Fruit fly (Drosophila melanogaster) whole organism, embryonic: ENCODE data around the gene HDAC3.

Source experiments
- Bdp1 ChIP-seq: fragments of 200-800 bp; sonication (Bioruptor generic); optimal IDR thresholded peaks from 3 replicates; lab custom pipeline; 2016; ENCODE audit warnings: missing biosample characterization, missing genetic modification characterization
- Bteb2 ChIP-seq: fragments of 200-800 bp; sonication (Bioruptor generic); optimal IDR thresholded peaks from 2 replicates; lab custom pipeline; 2016; ENCODE audit warnings: missing biosample characterization, missing genetic modification characterization
- CG10565 ChIP-seq: fragments of 200-800 bp; sonication (Bioruptor generic); optimal IDR thresholded peaks from 3 replicates; lab custom pipeline; 2016; ENCODE audit warnings: missing biosample characterization, mild to moderate bottlenecking, missing genetic modification characterization
- CG10979 ChIP-seq: fragments of 200-800 bp; sonication (Bioruptor generic); optimal IDR thresholded peaks from 2 replicates; lab custom pipeline; 2018; ENCODE audit warnings: missing biosample characterization, mild to moderate bottlenecking, missing genetic modification characterization, moderate library complexity
- CG11093 ChIP-seq: fragments of 200-800 bp; sonication (Bioruptor generic); IDR thresholded peaks from 3 replicates; pipeline ENCODE4 v1.3.6; 2022; ENCODE audit warnings: missing biosample characterization, missing genetic modification characterization
- CG11695 ChIP-seq: fragments of 200-800 bp; sonication (Bioruptor generic); IDR thresholded peaks from 3 replicates; pipeline ENCODE4 v1.3.6; 2022; ENCODE audit warnings: missing biosample characterization, missing genetic modification characterization
- CG12769 ChIP-seq: fragments of 200-800 bp; sonication (Bioruptor generic); optimal IDR thresholded peaks from 2 replicates; lab custom pipeline; 2019; ENCODE audit warnings: missing biosample characterization, mild to moderate bottlenecking, missing genetic modification characterization, moderate library complexity
- CG13123 ChIP-seq: fragments of 200-800 bp; sonication (Bioruptor generic); optimal IDR thresholded peaks from 2 replicates; lab custom pipeline; 2016; ENCODE audit warnings: missing biosample characterization, missing genetic modification characterization
- CG14710 ChIP-seq: fragments of 200-800 bp; sonication (Bioruptor generic); optimal IDR thresholded peaks from 3 replicates; lab custom pipeline; 2019; ENCODE audit warnings: missing biosample characterization, mild to moderate bottlenecking, missing genetic modification characterization, moderate library complexity
- CG16815 ChIP-seq: fragments of 200-800 bp; sonication (Bioruptor generic); optimal IDR thresholded peaks from 3 replicates; lab custom pipeline; 2017; ENCODE audit warnings: missing biosample characterization, mild to moderate bottlenecking, missing genetic modification characterization
- CG17568 ChIP-seq: fragments of 200-800 bp; sonication (Bioruptor generic); optimal IDR thresholded peaks from 2 replicates; lab custom pipeline; 2018; ENCODE audit warnings: missing biosample characterization, mild to moderate bottlenecking, missing genetic modification characterization, moderate library complexity
- CG17612 ChIP-seq: fragments of 200-800 bp; sonication (Bioruptor generic); IDR thresholded peaks from 2 replicates; pipeline ENCODE4 v1.3.6; 2022; ENCODE audit warnings: missing biosample characterization, missing genetic modification characterization
- CG1792 ChIP-seq: fragments of 200-800 bp; sonication (Bioruptor generic); optimal IDR thresholded peaks from 2 replicates; lab custom pipeline; 2016; ENCODE audit warnings: missing biosample characterization, missing genetic modification characterization
- CG2889 ChIP-seq: fragments of 200-800 bp; sonication (Bioruptor generic); IDR thresholded peaks from 3 replicates; pipeline ENCODE4 v1.3.6; 2022; ENCODE audit warnings: missing biosample characterization, missing genetic modification characterization
- CG31388 ChIP-seq: fragments of 200-800 bp; sonication (Bioruptor generic); optimal IDR thresholded peaks from 2 replicates; lab custom pipeline; 2016; ENCODE audit warnings: missing biosample characterization, missing genetic modification characterization
- CG31441 ChIP-seq: fragments of 200-800 bp; sonication (Bioruptor generic); IDR thresholded peaks from 2 replicates; pipeline ENCODE4 v1.3.6; 2022; ENCODE audit warnings: missing biosample characterization, missing genetic modification characterization
- CG33213 ChIP-seq: fragments of 200-800 bp; sonication (Bioruptor generic); optimal IDR thresholded peaks from 3 replicates; lab custom pipeline; 2016; ENCODE audit warnings: missing biosample characterization, missing genetic modification characterization
- CG34422 ChIP-seq: fragments of 200-800 bp; sonication (Bioruptor generic); IDR thresholded peaks from 3 replicates; pipeline ENCODE4 v1.3.6; 2022; ENCODE audit warnings: missing biosample characterization, missing genetic modification characterization
- CG6175 ChIP-seq: fragments of 200-800 bp; sonication (Bioruptor generic); IDR thresholded peaks from 3 replicates; pipeline ENCODE4 v1.3.6; 2022; ENCODE audit warnings: missing biosample characterization, missing genetic modification characterization
- CG7786 ChIP-seq: fragments of 200-800 bp; sonication (Bioruptor generic); optimal IDR thresholded peaks from 2 replicates; lab custom pipeline; 2016; ENCODE audit warnings: missing biosample characterization, missing genetic modification characterization
- CoRest ChIP-seq: fragments of 200-800 bp; sonication (Bioruptor generic); optimal IDR thresholded peaks from 3 replicates; lab custom pipeline; 2018; ENCODE audit warnings: missing biosample characterization, mild to moderate bottlenecking, missing genetic modification characterization, moderate library complexity
- Dfd ChIP-seq, 2 experiments: fragments of >200 bp; optimal IDR thresholded peaks; 2 replicates each; lab custom pipeline; 2017; ENCODE audit warnings: missing biosample characterization in 2 of 2, missing genetic modification characterization in 2 of 2
- HmgZ ChIP-seq: fragments of 200-800 bp; sonication (Bioruptor generic); optimal IDR thresholded peaks from 2 replicates; lab custom pipeline; 2018; ENCODE audit warnings: missing biosample characterization, mild to moderate bottlenecking, missing genetic modification characterization
- Max ChIP-seq: fragments of 200-800 bp; sonication (Bioruptor generic); optimal IDR thresholded peaks from 2 replicates; lab custom pipeline; 2016; ENCODE audit warnings: missing biosample characterization, mild to moderate bottlenecking, missing genetic modification characterization
- Med ChIP-seq: fragments of 200-800 bp; sonication (Bioruptor generic); peaks from one replicate; lab custom pipeline; 2016; ENCODE audit warnings: missing biosample characterization, missing genetic modification characterization, mild to moderate bottlenecking, inconsistent platforms, moderate library complexity
- Myb ChIP-seq: fragments of 200-800 bp; sonication (Bioruptor generic); optimal IDR thresholded peaks from 2 replicates; lab custom pipeline; 2016; ENCODE audit warnings: missing biosample characterization, missing genetic modification characterization
- NC2α ChIP-seq: fragments of 200-800 bp; sonication (Bioruptor generic); optimal IDR thresholded peaks from 2 replicates; lab custom pipeline; 2016; ENCODE audit warnings: missing biosample characterization, missing genetic modification characterization
- NFAT ChIP-seq: fragments of 200-800 bp; sonication (Bioruptor generic); IDR thresholded peaks from 2 replicates; pipeline ENCODE4 v1.3.6; 2022; ENCODE audit warnings: missing biosample characterization, missing genetic modification characterization
- Oli ChIP-seq: fragments of 200-800 bp; sonication (Bioruptor generic); optimal IDR thresholded peaks from 2 replicates; lab custom pipeline; 2018; ENCODE audit warnings: missing biosample characterization, mild to moderate bottlenecking, missing genetic modification characterization, moderate library complexity
- Opbp ChIP-seq: fragments of 200-800 bp; sonication (Bioruptor generic); IDR thresholded peaks from 3 replicates; pipeline ENCODE4 v1.3.6; 2022; ENCODE audit warnings: missing biosample characterization, missing genetic modification characterization; ENCODE audit not compliant: partially characterized antibody
- Ravus ChIP-seq: fragments of 200-800 bp; sonication (Bioruptor generic); IDR thresholded peaks from 2 replicates; pipeline ENCODE4 v1.3.6; 2022; ENCODE audit warnings: missing biosample characterization, missing genetic modification characterization
- Side ChIP-seq: fragments of 200-800 bp; sonication (Bioruptor generic); optimal IDR thresholded peaks from 2 replicates; lab custom pipeline; 2016; ENCODE audit warnings: missing biosample characterization, missing genetic modification characterization
- ato ChIP-seq: fragments of 200-800 bp; sonication (Bioruptor generic); IDR thresholded peaks from 2 replicates; pipeline ENCODE4 v1.3.6; 2022; ENCODE audit warnings: missing biosample characterization, missing genetic modification characterization; ENCODE audit not compliant: partially characterized antibody
- danr ChIP-seq: fragments of 200-800 bp; sonication (Bioruptor generic); IDR thresholded peaks from 2 replicates; pipeline ENCODE4 v1.3.6; 2022; ENCODE audit warnings: missing biosample characterization, missing genetic modification characterization
- fd102C ChIP-seq: fragments of 200-800 bp; sonication (Bioruptor generic); optimal IDR thresholded peaks from 2 replicates; lab custom pipeline; 2018; ENCODE audit warnings: missing biosample characterization, mild to moderate bottlenecking, missing genetic modification characterization, moderate library complexity
- fru ChIP-seq: fragments of >200 bp; optimal IDR thresholded peaks from 2 replicates; lab custom pipeline; 2017
- gcm2 ChIP-seq: fragments of 200-800 bp; sonication (Bioruptor generic); optimal IDR thresholded peaks from 2 replicates; lab custom pipeline; 2016; ENCODE audit warnings: missing biosample characterization, missing genetic modification characterization
- gfzf ChIP-seq: fragments of 200-800 bp; sonication (Bioruptor generic); optimal IDR thresholded peaks from 2 replicates; lab custom pipeline; 2016; ENCODE audit warnings: missing biosample characterization, mild to moderate bottlenecking, missing genetic modification characterization, moderate library complexity
- grn ChIP-seq: fragments of 200-800 bp; sonication (Bioruptor generic); optimal IDR thresholded peaks from 3 replicates; lab custom pipeline; 2017; ENCODE audit warnings: missing biosample characterization, missing genetic modification characterization
- kni ChIP-seq: fragments of 200-800 bp; sonication (Bioruptor generic); optimal IDR thresholded peaks from 3 replicates; lab custom pipeline; 2017; ENCODE audit warnings: mild to moderate bottlenecking, missing biosample characterization, missing genetic modification reagents, missing genetic modification characterization
- knrl ChIP-seq: fragments of 200-800 bp; sonication (Bioruptor generic); IDR thresholded peaks from 3 replicates; pipeline ENCODE4 v1.3.6; 2022; ENCODE audit warnings: missing biosample characterization, missing genetic modification characterization; ENCODE audit not compliant: partially characterized antibody
- pfk ChIP-seq: fragments of 200-800 bp; sonication (Bioruptor generic); optimal IDR thresholded peaks from 2 replicates; lab custom pipeline; 2018; ENCODE audit warnings: missing biosample characterization, mild to moderate bottlenecking, missing genetic modification characterization, moderate library complexity
- pho ChIP-seq: fragments of 200-800 bp; sonication (Bioruptor generic); optimal IDR thresholded peaks from 2 replicates; lab custom pipeline; 2016; ENCODE audit warnings: missing biosample characterization, missing genetic modification characterization
- phol ChIP-seq: fragments of 200-800 bp; sonication (Bioruptor generic); optimal IDR thresholded peaks from 3 replicates; lab custom pipeline; 2018; ENCODE audit warnings: missing biosample characterization, mild to moderate bottlenecking, missing genetic modification characterization, moderate library complexity
- ro ChIP-seq: fragments of 200-800 bp; sonication (Bioruptor generic); IDR thresholded peaks from 2 replicates; pipeline ENCODE4 v1.3.6; 2022; ENCODE audit warnings: missing biosample characterization, missing genetic modification characterization
- run ChIP-seq: fragments of 200-800 bp; sonication (Bioruptor generic); optimal IDR thresholded peaks from 3 replicates; lab custom pipeline; 2018; ENCODE audit warnings: missing biosample characterization, mild to moderate bottlenecking, missing genetic modification characterization
- sc ChIP-seq, 3 experiments: fragments of >200 bp in 2 of 3; fragments of 200-800 bp in 1 of 3; sonication (Bioruptor generic) in 1 of 3; optimal IDR thresholded peaks; 2 replicates in 2 of 3; 3 replicates in 1 of 3; lab custom pipeline; 2017; ENCODE audit warnings: mild to moderate bottlenecking in 1 of 3, missing biosample characterization in 1 of 3, missing genetic modification characterization in 1 of 3, missing genetic modification reagents in 1 of 3
- tgo ChIP-seq: fragments of 200-800 bp; sonication (Bioruptor generic); IDR thresholded peaks from 3 replicates; pipeline ENCODE4 v1.3.6; 2022; ENCODE audit warnings: missing biosample characterization, missing genetic modification characterization
- tll ChIP-seq, 2 experiments: fragments of 200-800 bp in 1 of 2; fragments of >200 bp in 1 of 2; sonication (Bioruptor generic) in 1 of 2; optimal IDR thresholded peaks; 2 replicates each; lab custom pipeline; 2017 to 2019; ENCODE audit warnings: missing biosample characterization in 2 of 2, missing genetic modification characterization in 2 of 2, mild to moderate bottlenecking in 1 of 2, moderate library complexity in 1 of 2
- tx ChIP-seq: fragments of 200-800 bp; sonication (Bioruptor generic); optimal IDR thresholded peaks from 2 replicates; lab custom pipeline; 2016; ENCODE audit warnings: missing biosample characterization, missing genetic modification characterization

The HDAC3 gene

dm6 chr3R:5463199-5463949 is 11.0 kb downstream of the HDAC3 start (continued):
- TF ChIP-seq pfk (no peak), CG7786 (no peak), fd102C (GFP tag; lab: Kevin White, UChicago) (no peak), CG14710 (tag; lab: Kevin White, UChicago) (peak; percentile 85), CG34422 (GFP tag; lab: Robert Waterston, UW) (peak; percentile 82; the same call in 1 of the 3 replicates), grn (GFP tag; lab: Kevin White, UChicago) (peak; percentile 78), kni (GFP tag; lab: Kevin White, UChicago) (no peak), CG17612 (GFP tag; lab: Robert Waterston, UW) (no peak), CG31441 (no peak), Myb (peak; percentile 13), Bdp1 (GFP tag; lab: Kevin White, UChicago) (no peak), CG11093 (no peak), CG6175 (GFP tag; lab: Robert Waterston, UW) (peak; percentile 82; the same call in 2 of the 3 replicates), tgo (GFP tag; lab: Robert Waterston, UW) (no peak), CG11695 (GFP tag; lab: Robert Waterston, UW) (no peak), CG33213 (GFP tag; lab: Kevin White, UChicago) (peak; percentile 29), ato (no peak), Bteb2 (no peak), CG10979 (no peak), NC2α (GFP tag; lab: Kevin White, UChicago) (no peak), CG17568 (GFP tag; lab: Kevin White, UChicago) (no peak), tll (GFP tag; optimal IDR thresholded peaks at IDR 0.05; lab: Kevin White, UChicago) (peak in 1 of 2 experiments; percentile 41), Side (GFP tag; lab: Kevin White, UChicago) (no peak), CG16815 (GFP tag; lab: Kevin White, UChicago) (no peak), CoRest (peak; percentile 9), HmgZ (tag; lab: Kevin White, UChicago) (peak; percentile 59), Ravus (GFP tag; lab: Robert Waterston, UW) (no peak), Dfd (GFP tag; optimal IDR thresholded peaks at IDR 0.05; lab: Kevin White, UChicago) (no peak), phol (tag; lab: Kevin White, UChicago) (peak; percentile 68), CG12769 (tag; lab: Kevin White, UChicago) (peak; percentile 47), gcm2 (GFP tag; lab: Kevin White, UChicago) (no peak), fru (no peak), Oli (tag; lab: Kevin White, UChicago) (no peak), tx (no peak), CG2889 (GFP tag; lab: Robert Waterston, UW) (no peak), ro (no peak), knrl (GFP tag; lab: Robert Waterston, UW) (no peak), gfzf (GFP tag; lab: Kevin White, UChicago) (peak; percentile 86), CG13123 (no peak), Opbp (GFP tag; lab: Robert Waterston, UW) (no peak), NFAT (GFP tag; lab: Robert Waterston, UW) (no peak), Max (GFP tag; lab: Kevin White, UChicago) (no peak), CG10565 (GFP tag; lab: Kevin White, UChicago) (no peak), danr (no peak), run (no peak), pho (GFP tag; lab: Kevin White, UChicago) (no peak), Med (GFP tag; lab: Kevin White, UChicago) (peak; percentile 45), CG31388 (GFP tag; lab: Kevin White, UChicago) (no peak), CG1792 (GFP tag; lab: Kevin White, UChicago) (no peak), sc (optimal IDR thresholded peaks at IDR 0.05; lab: Kevin White, UChicago) (no peak), sc (GFP tag; optimal IDR thresholded peaks at IDR 0.05; lab: Kevin White, UChicago) (no peak)
